Fruit fly (Drosophila melanogaster) whole organism, embryonic: ENCODE measurements around the gene CG33268.
A peak's percentile ranks its signal among the peaks of the same experiment; 100 is the strongest.

ENCODE experiments used
- Bgb ChIP-seq: fragments of 200-800 bp; sonication (Bioruptor generic); IDR thresholded peaks from 2 replicates; pipeline ENCODE4 v1.3.6; 2022; ENCODE audit warnings: missing biosample characterization, missing genetic modification characterization; ENCODE audit not compliant: partially characterized antibody
- CG14667 ChIP-seq: fragments of 200-800 bp; sonication (Bioruptor generic); IDR thresholded peaks from 2 replicates; pipeline ENCODE4 v1.3.6; 2022; ENCODE audit warnings: missing biosample characterization, missing genetic modification characterization
- CG17328 ChIP-seq: fragments of 200-800 bp; sonication (Bioruptor generic); IDR thresholded peaks from 2 replicates; pipeline ENCODE4 v1.3.6; 2022; ENCODE audit warnings: missing biosample characterization, missing genetic modification characterization
- CG17385 ChIP-seq: fragments of 200-800 bp; sonication (Bioruptor generic); optimal IDR thresholded peaks from 3 replicates; lab custom pipeline; 2018; ENCODE audit warnings: missing biosample characterization, mild to moderate bottlenecking, missing genetic modification characterization
- CG17802 ChIP-seq: fragments of 200-800 bp; sonication (Bioruptor generic); optimal IDR thresholded peaks from 2 replicates; lab custom pipeline; 2018; ENCODE audit warnings: missing biosample characterization, mild to moderate bottlenecking, missing genetic modification characterization, moderate library complexity
- CG18262 ChIP-seq: fragments of 200-800 bp; optimal IDR thresholded peaks from 3 replicates; lab custom pipeline; 2019; ENCODE audit warnings: missing biosample characterization, mild to moderate bottlenecking, missing genetic modification characterization, moderate library complexity
- CG4360 ChIP-seq: fragments of 200-800 bp; sonication (Bioruptor generic); IDR thresholded peaks from 2 replicates; pipeline ENCODE4 v1.3.6; 2022; ENCODE audit warnings: missing biosample characterization, missing genetic modification characterization
- CG4707 ChIP-seq: fragments of 200-800 bp; sonication (Bioruptor generic); optimal IDR thresholded peaks from 2 replicates; lab custom pipeline; 2018; ENCODE audit warnings: missing biosample characterization, mild to moderate bottlenecking, missing genetic modification characterization, moderate library complexity
- CG4730 ChIP-seq: fragments of 200-800 bp; sonication (Bioruptor generic); IDR thresholded peaks from 2 replicates; pipeline ENCODE4 v1.3.6; 2022; ENCODE audit warnings: missing biosample characterization, missing genetic modification characterization
- CG6272 ChIP-seq: fragments of 200-800 bp; sonication (Bioruptor generic); IDR thresholded peaks from 2 replicates; pipeline ENCODE4 v1.3.6; 2022; ENCODE audit warnings: missing biosample characterization, missing genetic modification characterization
- CG8290 ChIP-seq, 3 experiments: fragments of 200-800 bp; sonication (Bioruptor generic); optimal IDR thresholded peaks; 2 replicates each; lab custom pipeline; 2016 to 2019; ENCODE audit warnings: missing biosample characterization in 3 of 3, missing genetic modification characterization in 3 of 3, mild to moderate bottlenecking in 2 of 3, moderate library complexity in 1 of 3
- CG8478 ChIP-seq: fragments of >200 bp; optimal IDR thresholded peaks from 2 replicates; lab custom pipeline; 2018
- CG8765 ChIP-seq: fragments of 200-800 bp; sonication (Bioruptor generic); IDR thresholded peaks from 2 replicates; pipeline ENCODE4 v1.3.6; 2022; ENCODE audit warnings: missing biosample characterization, missing genetic modification characterization
- CTCF ChIP-seq: fragments of 200-800 bp; sonication (Bioruptor generic); optimal IDR thresholded peaks from 2 replicates; lab custom pipeline; 2017; ENCODE audit warnings: missing biosample characterization, mild to moderate bottlenecking, missing genetic modification characterization, moderate library complexity
- Deaf1 ChIP-seq: fragments of 200-800 bp; optimal IDR thresholded peaks from 3 replicates; lab custom pipeline; 2019; ENCODE audit warnings: missing biosample characterization, mild to moderate bottlenecking, missing genetic modification characterization, moderate library complexity
- Dll ChIP-seq: fragments of 200-800 bp; sonication (Bioruptor generic); IDR thresholded peaks from 4 replicates; pipeline ENCODE4 v1.3.6; 2022; ENCODE audit warnings: missing biosample characterization, missing genetic modification characterization; ENCODE audit not compliant: partially characterized antibody
- Dp ChIP-seq: fragments of 200-800 bp; sonication (Bioruptor generic); optimal IDR thresholded peaks from 2 replicates; lab custom pipeline; 2018; ENCODE audit warnings: missing biosample characterization, mild to moderate bottlenecking, missing genetic modification characterization, moderate library complexity
- Dref ChIP-seq: fragments of 200-800 bp; sonication (Bioruptor generic); IDR thresholded peaks from 2 replicates; pipeline ENCODE4 v1.3.6; 2022; ENCODE audit warnings: missing biosample characterization, missing genetic modification characterization
- Drgx ChIP-seq: fragments of 200-800 bp; sonication (Bioruptor generic); IDR thresholded peaks from 2 replicates; pipeline ENCODE4 v1.3.6; 2022; ENCODE audit warnings: missing biosample characterization, missing genetic modification characterization
- E2f1 ChIP-seq: fragments of 200-800 bp; sonication (Bioruptor generic); IDR thresholded peaks from 2 replicates; pipeline ENCODE4 v1.3.6; 2022; ENCODE audit warnings: missing biosample characterization, missing genetic modification characterization
- Gsc ChIP-seq: fragments of 200-800 bp; sonication (Bioruptor generic); IDR thresholded peaks from 2 replicates; pipeline ENCODE4 v1.3.6; 2022; ENCODE audit warnings: missing biosample characterization, missing genetic modification characterization
- HLH4C ChIP-seq: fragments of 200-800 bp; sonication (Bioruptor generic); IDR thresholded peaks from 3 replicates; pipeline ENCODE4 v1.3.6; 2022; ENCODE audit warnings: missing biosample characterization, missing genetic modification characterization; ENCODE audit not compliant: partially characterized antibody
- Nf-YC ChIP-seq: fragments of 200-800 bp; optimal IDR thresholded peaks from 3 replicates; lab custom pipeline; 2019; ENCODE audit warnings: missing biosample characterization, mild to moderate bottlenecking, missing genetic modification characterization, moderate library complexity
- NfI ChIP-seq: fragments of 200-800 bp; sonication (Bioruptor generic); optimal IDR thresholded peaks from 3 replicates; lab custom pipeline; 2018; ENCODE audit warnings: missing biosample characterization, mild to moderate bottlenecking, missing genetic modification characterization, moderate library complexity
- PHDP ChIP-seq: fragments of 200-800 bp; sonication (Bioruptor generic); optimal IDR thresholded peaks from 3 replicates; lab custom pipeline; 2018; ENCODE audit warnings: missing biosample characterization, mild to moderate bottlenecking, missing genetic modification characterization, moderate library complexity
- Sin3A ChIP-seq: fragments of >200 bp; optimal IDR thresholded peaks from 2 replicates; lab custom pipeline; 2018
- Usf ChIP-seq: fragments of 200-800 bp; sonication (Bioruptor generic); optimal IDR thresholded peaks from 2 replicates; lab custom pipeline; 2017; ENCODE audit warnings: missing genotype, missing biosample characterization, missing genetic modification characterization
- cg ChIP-seq: fragments of 200-800 bp; sonication (Bioruptor generic); optimal IDR thresholded peaks from 3 replicates; lab custom pipeline; 2019; ENCODE audit warnings: missing biosample characterization, mild to moderate bottlenecking, missing genetic modification characterization, moderate library complexity
- gcm2 ChIP-seq: fragments of 200-800 bp; sonication (Bioruptor generic); optimal IDR thresholded peaks from 2 replicates; lab custom pipeline; 2016; ENCODE audit warnings: missing biosample characterization, missing genetic modification characterization
- jigr1 ChIP-seq: fragments of 200-800 bp; sonication (Bioruptor generic); IDR thresholded peaks from 3 replicates; pipeline ENCODE4 v1.3.6; 2022; ENCODE audit warnings: missing biosample characterization, missing genetic modification characterization
- jing ChIP-seq: fragments of 200-800 bp; sonication (Bioruptor generic); optimal IDR thresholded peaks from 2 replicates; lab custom pipeline; 2018; ENCODE audit warnings: missing biosample characterization, mild to moderate bottlenecking, missing genetic modification characterization
- kah ChIP-seq: fragments of 200-800 bp; sonication (Bioruptor generic); optimal IDR thresholded peaks from 2 replicates; lab custom pipeline; 2018; ENCODE audit warnings: missing biosample characterization, mild to moderate bottlenecking, missing genetic modification characterization
- kni ChIP-seq: fragments of 200-800 bp; sonication (Bioruptor generic); optimal IDR thresholded peaks from 3 replicates; lab custom pipeline; 2017; ENCODE audit warnings: mild to moderate bottlenecking, missing biosample characterization, missing genetic modification reagents, missing genetic modification characterization
- lola ChIP-seq, 3 experiments: fragments of >200 bp in 2 of 3; fragments of 200-800 bp in 1 of 3; sonication (Bioruptor generic) in 1 of 3; optimal IDR thresholded peaks; 2 replicates each; lab custom pipeline; 2017 to 2019; ENCODE audit warnings: missing biosample characterization in 3 of 3, missing genetic modification characterization in 3 of 3, mild to moderate bottlenecking in 1 of 3, moderate library complexity in 1 of 3
- lov ChIP-seq, 2 experiments: fragments of 200-800 bp in 1 of 2; fragments of >200 bp in 1 of 2; sonication (Bioruptor generic) in 1 of 2; IDR thresholded peaks in 1 of 2; optimal IDR thresholded peaks in 1 of 2; 2 replicates in 1 of 2; 3 replicates in 1 of 2; pipeline versions ENCODE4 v1.3.6 to Lab custom; 2017 to 2022; ENCODE audit warnings: missing biosample characterization in 1 of 2, missing genetic modification characterization in 1 of 2
- nerfin-1 ChIP-seq: fragments of 200-800 bp; sonication (Bioruptor generic); optimal IDR thresholded peaks from 3 replicates; lab custom pipeline; 2019; ENCODE audit warnings: missing biosample characterization, mild to moderate bottlenecking, missing genetic modification characterization, moderate library complexity
- nom ChIP-seq: fragments of 200-800 bp; sonication (Bioruptor generic); optimal IDR thresholded peaks from 2 replicates; lab custom pipeline; 2017; ENCODE audit warnings: missing biosample characterization, missing genetic modification characterization, mild to moderate bottlenecking, moderate library complexity, missing genetic modification reagents
- org-1 ChIP-seq: fragments of 200-800 bp; sonication (Bioruptor generic); optimal IDR thresholded peaks from 2 replicates; lab custom pipeline; 2017; ENCODE audit warnings: missing biosample characterization, missing genetic modification characterization
- pfk ChIP-seq: fragments of 200-800 bp; sonication (Bioruptor generic); optimal IDR thresholded peaks from 2 replicates; lab custom pipeline; 2018; ENCODE audit warnings: missing biosample characterization, mild to moderate bottlenecking, missing genetic modification characterization, moderate library complexity
- run ChIP-seq: fragments of 200-800 bp; sonication (Bioruptor generic); optimal IDR thresholded peaks from 3 replicates; lab custom pipeline; 2018; ENCODE audit warnings: missing biosample characterization, mild to moderate bottlenecking, missing genetic modification characterization
- sens ChIP-seq: fragments of 200-800 bp; sonication (Bioruptor generic); peaks from one replicate; lab custom pipeline; 2016; ENCODE audit warnings: missing biosample characterization, missing genetic modification characterization
- sens-2 ChIP-seq: fragments of 200-800 bp; sonication (Bioruptor generic); IDR thresholded peaks from 2 replicates; pipeline ENCODE4 v1.3.6; 2022; ENCODE audit warnings: missing biosample characterization, missing genetic modification characterization
- sim ChIP-seq: fragments of 200-800 bp; sonication (Bioruptor generic); IDR thresholded peaks from 2 replicates; pipeline ENCODE4 v1.3.6; 2022; ENCODE audit warnings: missing biosample characterization, missing genetic modification characterization
- tll ChIP-seq, 2 experiments: fragments of 200-800 bp in 1 of 2; fragments of >200 bp in 1 of 2; sonication (Bioruptor generic) in 1 of 2; optimal IDR thresholded peaks; 2 replicates each; lab custom pipeline; 2017 to 2019; ENCODE audit warnings: missing biosample characterization in 2 of 2, missing genetic modification characterization in 2 of 2, mild to moderate bottlenecking in 1 of 2, moderate library complexity in 1 of 2
- twi ChIP-seq: fragments of 200-800 bp; optimal IDR thresholded peaks from 2 replicates; lab custom pipeline; 2019; ENCODE audit warnings: missing biosample characterization, mild to moderate bottlenecking, missing genetic modification characterization, moderate library complexity

The CG33268 gene

dm6 chr3L:11561946-11562760 lies 28.9 kb downstream of the CG33268 start, which contains the start of the genes CG7394 and Mob2 (continued):
- TF ChIP-seq HLH4C (GFP tag; lab: Robert Waterston, UW) (peak; percentile 93), lola (GFP tag; optimal IDR thresholded peaks at IDR 0.05; lab: Kevin White, UChicago) (peak in 1 of 3 experiments; percentile 85)

- TF ChIP-seq sim (no peak), twi (tag; lab: Kevin White, UChicago) (no peak), CG4707 (no peak), CG14667 (GFP tag; lab: Robert Waterston, UW) (no peak), CG17385 (GFP tag; lab: Kevin White, UChicago) (peak; percentile 57), Usf (GFP tag; lab: Kevin White, UChicago) (no peak), nerfin-1 (tag; lab: Kevin White, UChicago) (no peak), E2f1 (GFP tag; lab: Robert Waterston, UW) (no peak), Drgx (GFP tag; lab: Robert Waterston, UW) (no peak), CG4730 (GFP tag; lab: Robert Waterston, UW) (no peak), Sin3A (lab: Kevin White, UChicago) (no peak), Nf-YC (tag; lab: Kevin White, UChicago) (no peak), cg (GFP tag; lab: Kevin White, UChicago) (peak; percentile 40), CG17328 (GFP tag; lab: Robert Waterston, UW) (no peak), nom (GFP tag; lab: Kevin White, UChicago) (peak; percentile 27), gcm2 (GFP tag; lab: Kevin White, UChicago) (no peak), NfI (GFP tag; lab: Kevin White, UChicago) (no peak), PHDP (tag; lab: Kevin White, UChicago) (no peak), tll (GFP tag; optimal IDR thresholded peaks at IDR 0.05; lab: Kevin White, UChicago) (peak in 1 of 2 experiments; percentile 6), run (tag; lab: Kevin White, UChicago) (no peak), CG8290 (GFP tag; optimal IDR thresholded peaks at IDR 0.05; lab: Kevin White, UChicago) (no peak), CG8290 (tag; optimal IDR thresholded peaks at IDR 0.05; lab: Kevin White, UChicago) (no peak), lov (optimal IDR thresholded peaks at IDR 0.05; lab: Kevin White, UChicago) (no peak), lov (GFP tag; IDR thresholded peaks at IDR 0.05; lab: Robert Waterston, UW) (0 out of 3 replicates have a peak, but pooled peaks have one; percentile 18)
Measured at dm6 chr3L:11560885-11561284, 30.1 kb downstream of the CG33268 start.

- TF ChIP-seq Drgx (GFP tag; lab: Robert Waterston, UW) (peak; percentile 57), CG6272 (GFP tag; lab: Robert Waterston, UW) (no peak), CTCF (GFP tag; lab: Kevin White, UChicago) (peak; percentile 14), sens (GFP tag; lab: Kevin White, UChicago) (peak; percentile 63), org-1 (no peak), lov (optimal IDR thresholded peaks at IDR 0.05; lab: Kevin White, UChicago) (no peak), lov (GFP tag; IDR thresholded peaks at IDR 0.05; lab: Robert Waterston, UW) (0 out of 3 replicates have a peak, but pooled peaks have one; percentile 27), kah (GFP tag; lab: Kevin White, UChicago) (peak; percentile 12), Gsc (GFP tag; lab: Robert Waterston, UW) (no peak), Dll (GFP tag; lab: Robert Waterston, UW) (0 out of 4 replicates have a peak, but pooled peaks have one; percentile 21), Bgb (GFP tag; lab: Robert Waterston, UW) (no peak), jing (GFP tag; lab: Kevin White, UChicago) (no peak), CG18262 (tag; lab: Kevin White, UChicago) (no peak), sens-2 (no peak), CG8478 (lab: Kevin White, UChicago) (no peak), CG4360 (0 out of 2 replicates have a peak, but pooled peaks have one; percentile 16), Dref (GFP tag; lab: Robert Waterston, UW) (no peak), CG17802 (no peak), nerfin-1 (tag; lab: Kevin White, UChicago) (peak; percentile 6), Dp (GFP tag; lab: Kevin White, UChicago) (no peak), kni (GFP tag; lab: Kevin White, UChicago) (peak; percentile 0), jigr1 (GFP tag; lab: Robert Waterston, UW) (no peak), Deaf1 (tag; lab: Kevin White, UChicago) (peak; percentile 25), Usf (GFP tag; lab: Kevin White, UChicago) (no peak), CG8765 (GFP tag; lab: Robert Waterston, UW) (no peak), pfk (GFP tag; lab: Kevin White, UChicago) (no peak)
Measured at dm6 chr3L:11557209-11557608, 33.8 kb downstream of the CG33268 start.
